Worm (Caenorhabditis elegans) whole organism, L4/young adult: ENCODE measurements around the gene C33H5.16.

ENCODE experiments used
- W03F9.2 ChIP-seq: fragments of 150-350 bp; optimal IDR thresholded peaks from 2 replicates; lab custom pipeline; 2014; ENCODE audit warnings: missing biosample characterization, missing genetic modification characterization
- dao-5 ChIP-seq: sonication (generic microtip); optimal IDR thresholded peaks from 2 replicates; lab custom pipeline; 2016; ENCODE audit warnings: missing genotype, missing genetic modification characterization, moderate library complexity, missing compliant biosample characterization
- him-1 ChIP-seq: sonication (generic microtip); optimal IDR thresholded peaks from 2 replicates; lab custom pipeline; 2016; ENCODE audit warnings: missing genotype, missing genetic modification reagents, missing genetic modification characterization, missing compliant biosample characterization

DNA sequence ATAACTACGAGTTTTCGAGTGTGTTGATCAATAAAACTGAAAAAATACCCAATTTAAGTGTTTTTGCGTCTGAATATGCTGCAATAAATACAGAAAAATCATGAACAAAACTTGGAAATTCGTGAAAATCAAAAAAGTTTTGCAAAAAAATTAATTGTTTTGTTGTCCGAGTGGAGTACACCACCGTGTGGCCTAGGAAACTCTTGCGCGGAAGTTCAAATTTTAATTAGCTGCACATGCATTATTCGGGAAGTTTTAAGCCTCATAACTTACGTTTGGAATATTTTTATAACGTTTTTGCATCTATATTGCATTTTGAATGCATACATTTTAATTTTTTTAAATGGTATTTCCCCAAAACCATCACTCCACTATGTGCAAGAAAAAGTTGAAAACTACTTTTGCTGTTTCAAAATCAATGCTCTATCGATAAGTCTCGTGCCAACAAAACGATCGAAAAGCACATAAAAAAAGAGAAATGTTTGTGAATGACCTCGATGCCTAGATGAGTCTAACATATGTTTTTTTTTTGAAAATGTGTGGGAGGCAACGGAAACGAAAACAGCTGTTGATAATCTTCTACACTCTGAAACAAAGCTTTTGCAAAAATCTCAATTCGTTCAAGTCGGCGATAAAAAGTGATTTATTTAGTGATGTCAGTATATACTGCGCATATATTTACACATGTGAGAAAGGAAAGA lies 13.4 kb upstream of the C33H5.16 start:
- TF ChIP-seq W03F9.2 (tag; lab: Kevin White, UChicago) (peak; percentile 21), dao-5 (tag; lab: Kevin White, UChicago) (no peak), him-1 (no peak)
